Worm (Caenorhabditis elegans) whole organism, L4/young adult: ENCODE data around the gene btb-5.

Experiments used
- dao-5 ChIP-seq: sonication (generic microtip); optimal IDR thresholded peaks from 2 replicates; lab custom pipeline; 2016; ENCODE audit warnings: missing genotype, missing genetic modification characterization, moderate library complexity, missing compliant biosample characterization
- him-1 ChIP-seq: sonication (generic microtip); optimal IDR thresholded peaks from 2 replicates; lab custom pipeline; 2016; ENCODE audit warnings: missing genotype, missing genetic modification reagents, missing genetic modification characterization, missing compliant biosample characterization

DNA sequence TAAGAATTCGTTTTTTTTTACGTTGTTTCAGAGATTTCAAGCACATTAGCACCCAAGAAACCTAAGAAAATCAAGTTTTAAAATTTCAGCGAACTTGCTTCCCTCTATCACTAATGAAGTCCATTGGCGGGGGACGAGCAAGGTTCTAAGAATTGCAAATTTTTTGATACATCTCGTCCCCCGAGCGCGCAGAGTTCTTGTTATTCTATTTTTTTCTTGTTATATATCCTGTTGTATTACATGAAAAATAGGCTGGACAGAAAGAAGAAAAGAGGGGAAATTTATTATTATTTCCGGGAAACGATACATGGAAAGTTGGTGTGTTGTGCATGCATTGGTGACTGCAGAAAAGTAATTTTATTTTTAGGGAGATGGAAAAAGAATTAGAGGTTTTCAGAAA is 31.3 kb downstream of the btb-5 start:
- TF ChIP-seq him-1 (tag; lab: Kevin White, UChicago) (no peak), dao-5 (no peak)
